Fruit fly (Drosophila melanogaster): Measurements from ENCODE around the gene crim.
A peak's percentile ranks its signal among the peaks of the same experiment; 100 is the strongest.

Gene crim

dm6 chr3L:11681794-11682193 is 29.4 kb downstream of the crim start, which contains the start of gene TfIIEalpha (continued):
- TF ChIP-seq CG17568 (GFP tag; optimal IDR thresholded peaks at IDR 0.05) = no peak
- no peak for TF ChIP-seq Oaz (GFP tag; IDR thresholded peaks at IDR 0.05)
- TF ChIP-seq CG13624 (GFP tag; optimal IDR thresholded peaks at IDR 0.05) = peak; percentile 17
- no peak for TF ChIP-seq GATAe (GFP tag; conservative IDR thresholded peaks at IDR 0.05)
- TF ChIP-seq luna (GFP tag; optimal IDR thresholded peaks at IDR 0.05) = no peak
- TF ChIP-seq bsh (GFP tag; optimal IDR thresholded peaks at IDR 0.05) = no peak
- peak; percentile 43 for TF ChIP-seq CG17186 (GFP tag; optimal IDR thresholded peaks at IDR 0.05)
- peak; percentile 91 for TF ChIP-seq Lhr (GFP tag; optimal IDR thresholded peaks at IDR 0.05)
- TF ChIP-seq pan (optimal IDR thresholded peaks at IDR 0.05) = no peak
- no peak for TF ChIP-seq pan (GFP tag; optimal IDR thresholded peaks at IDR 0.05 in 1 of 2, IDR thresholded peaks at IDR 0.05 in 1 of 2)
- peak; percentile 22 for TF ChIP-seq mam (GFP tag; optimal IDR thresholded peaks at IDR 0.05)
- no peak for TF ChIP-seq CG10959 (GFP tag; IDR thresholded peaks at IDR 0.05)
- no peak for TF ChIP-seq pros (GFP tag; optimal IDR thresholded peaks at IDR 0.05)
- TF ChIP-seq CG12744 (GFP tag; optimal IDR thresholded peaks at IDR 0.05) = no peak
- peak; percentile 97 for TF ChIP-seq pzg (GFP tag; optimal IDR thresholded peaks at IDR 0.05)
- no peak for TF ChIP-seq CG12236 (GFP tag; optimal IDR thresholded peaks at IDR 0.05)
- TF ChIP-seq row (GFP tag; IDR thresholded peaks at IDR 0.05) = peak; percentile 62
- TF ChIP-seq aop (GFP tag; IDR thresholded peaks at IDR 0.05) = no peak
- peak; percentile 84 for TF ChIP-seq Ets97D (GFP tag; optimal IDR thresholded peaks at IDR 0.05)
- no peak for TF ChIP-seq CG34224 (GFP tag; IDR thresholded peaks at IDR 0.05; ENCODE audit: partially characterized antibody)
- 0 out of 2 replicates have a peak, but pooled peaks have one; percentile 8 for TF ChIP-seq slbo (GFP tag; IDR thresholded peaks at IDR 0.05)
- peak; percentile 52 for TF ChIP-seq CG13287 (GFP tag; IDR thresholded peaks at IDR 0.05; ENCODE audit: partially characterized antibody)
- peak; percentile 62 for TF ChIP-seq CoRest (tag; optimal IDR thresholded peaks at IDR 0.05)
- no peak for TF ChIP-seq trh (GFP tag; optimal IDR thresholded peaks at IDR 0.05)
- no peak for TF ChIP-seq CG18011 (GFP tag; optimal IDR thresholded peaks at IDR 0.05)
- peak; percentile 62 for TF ChIP-seq Hmr (GFP tag; optimal IDR thresholded peaks at IDR 0.05)
- 0 out of 2 replicates have a peak, but pooled peaks have one; percentile 31 for TF ChIP-seq hbn (GFP tag; IDR thresholded peaks at IDR 0.05; ENCODE audit: partially characterized antibody)
- no peak for TF ChIP-seq fd64A (GFP tag; optimal IDR thresholded peaks at IDR 0.05)
- TF ChIP-seq hth (optimal IDR thresholded peaks at IDR 0.05) = no peak
- no peak for TF ChIP-seq ash1 (GFP tag; optimal IDR thresholded peaks at IDR 0.05)
- TF ChIP-seq sd (tag; optimal IDR thresholded peaks at IDR 0.05) = peak; percentile 78
- TF ChIP-seq salm (tag; optimal IDR thresholded peaks at IDR 0.05) = no peak
- TF ChIP-seq CG15601 (tag; optimal IDR thresholded peaks at IDR 0.05) = peak; percentile 42
- peak; percentile 25 for TF ChIP-seq grau (tag; optimal IDR thresholded peaks at IDR 0.05)
- TF ChIP-seq lola (GFP tag; optimal IDR thresholded peaks at IDR 0.05) = peak in 1 of 3 experiments; percentile 2
- peak; percentile 49; the same call in 1 of the 2 replicates for TF ChIP-seq Rfx (GFP tag; IDR thresholded peaks at IDR 0.05)
- no peak for TF ChIP-seq da (GFP tag; optimal IDR thresholded peaks at IDR 0.05)
- TF ChIP-seq CG9797 (GFP tag; optimal IDR thresholded peaks at IDR 0.05) = peak; percentile 88
- TF ChIP-seq CG12769 (tag; optimal IDR thresholded peaks at IDR 0.05) = peak; percentile 27
- no peak for TF ChIP-seq CG11695 (GFP tag; IDR thresholded peaks at IDR 0.05)
- peak; percentile 57 for TF ChIP-seq CG18764 (GFP tag; optimal IDR thresholded peaks at IDR 0.05)
- TF ChIP-seq CG10321 (GFP tag; IDR thresholded peaks at IDR 0.05) = no peak
- peak; percentile 1 for TF ChIP-seq fu2 (GFP tag; optimal IDR thresholded peaks at IDR 0.05)
- peak; percentile 16 for TF ChIP-seq CTCF (GFP tag; optimal IDR thresholded peaks at IDR 0.05)
- TF ChIP-seq CG10147 (GFP tag; optimal IDR thresholded peaks at IDR 0.05) = peak; percentile 2
- TF ChIP-seq CG33213 (GFP tag; optimal IDR thresholded peaks at IDR 0.05) = peak; percentile 71
- no peak for TF ChIP-seq Gsc (GFP tag; IDR thresholded peaks at IDR 0.05)
- TF ChIP-seq Nf-YC (tag; optimal IDR thresholded peaks at IDR 0.05) = peak; percentile 23
- peak; percentile 63; the same call in 1 of the 2 replicates for TF ChIP-seq NFAT (GFP tag; IDR thresholded peaks at IDR 0.05)
- peak; percentile 34; the same call in 1 of the 3 replicates for TF ChIP-seq knrl (GFP tag; IDR thresholded peaks at IDR 0.05; ENCODE audit: partially characterized antibody)
- no peak for TF ChIP-seq ttk (GFP tag; IDR thresholded peaks at IDR 0.05)

Measured in whole organism, embryonic.